Fruit fly (Drosophila melanogaster): ENCODE measurements around the gene CG33483.

Gene CG33483

dm6 chr3R:30909840-30910239 lies 7.9 kb upstream of the CG33483 start:
- TF ChIP-seq CG8478 (optimal IDR thresholded peaks at IDR 0.05), result no peak

- no peak for TF ChIP-seq CG8478 (optimal IDR thresholded peaks at IDR 0.05)
- TF ChIP-seq CTCF (optimal IDR thresholded peaks at IDR 0.05), result no peak
Observed at dm6 chr3R:30909032-30909431, 7.1 kb upstream of the CG33483 start.

- TF ChIP-seq CTCF (optimal IDR thresholded peaks at IDR 0.05) (no peak), CG8478 (optimal IDR thresholded peaks at IDR 0.05) (no peak)
Observed at dm6 chr3R:30903994-30904393, 2.0 kb upstream of the CG33483 start.

dm6 chr3R:30893738-30894137 lies 8.2 kb downstream of the CG33483 start, which contains the start of gene Cyp4c3:
Gene Cyp4c3, plus strand, starts transcription at chr3R:30894038.
- TF ChIP-seq CG8478 (optimal IDR thresholded peaks at IDR 0.05), result no peak
- no peak for TF ChIP-seq CTCF (optimal IDR thresholded peaks at IDR 0.05)

- TF ChIP-seq CG8478 (optimal IDR thresholded peaks at IDR 0.05) (no peak), CTCF (optimal IDR thresholded peaks at IDR 0.05) (no peak)
Observed at dm6 chr3R:30890045-30890444, 11.9 kb downstream of the CG33483 start.

- TF ChIP-seq CTCF (optimal IDR thresholded peaks at IDR 0.05), result peak; percentile 68 to 69
- no peak for TF ChIP-seq CG8478 (optimal IDR thresholded peaks at IDR 0.05)
Observed at dm6 chr3R:30888550-30889259, 13.3 kb downstream of the CG33483 start, which contains the start of gene Sap-r. Gene Sap-r, minus strand, starts transcription at chr3R:30889062.

- TF ChIP-seq CG8478 (optimal IDR thresholded peaks at IDR 0.05), result no peak
- no peak for TF ChIP-seq CTCF (optimal IDR thresholded peaks at IDR 0.05)
Observed at dm6 chr3R:30887711-30888549, 14.0 kb downstream of the CG33483 start.

- TF ChIP-seq CTCF (optimal IDR thresholded peaks at IDR 0.05) (no peak), CG8478 (optimal IDR thresholded peaks at IDR 0.05) (no peak)
Observed at dm6 chr3R:30887302-30887701, 14.7 kb downstream of the CG33483 start.

- TF ChIP-seq CG8478 (optimal IDR thresholded peaks at IDR 0.05), result no peak
- TF ChIP-seq CTCF (optimal IDR thresholded peaks at IDR 0.05), result no peak
Observed at dm6 chr3R:30886850-30887249, 15.1 kb downstream of the CG33483 start.

- TF ChIP-seq CG8478 (optimal IDR thresholded peaks at IDR 0.05) (no peak), CTCF (optimal IDR thresholded peaks at IDR 0.05) (no peak)
Observed at dm6 chr3R:30883403-30883802, 18.6 kb downstream of the CG33483 start, which contains the start of gene CG15547. Gene CG15547, minus strand, starts transcription at chr3R:30883503.

dm6 chr3R:30880894-30881293 lies 21.1 kb downstream of the CG33483 start, which contains the start of gene CG12071:
Gene CG12071, minus strand, starts transcription at chr3R:30881027.
- no peak for TF ChIP-seq CG8478 (optimal IDR thresholded peaks at IDR 0.05)
- no peak for TF ChIP-seq CTCF (optimal IDR thresholded peaks at IDR 0.05)

- TF ChIP-seq CTCF (optimal IDR thresholded peaks at IDR 0.05) (no peak), CG8478 (optimal IDR thresholded peaks at IDR 0.05) (no peak)
Observed at dm6 chr3R:30880024-30880423, 21.9 kb downstream of the CG33483 start.

- no peak for TF ChIP-seq CG8478 (optimal IDR thresholded peaks at IDR 0.05)
- TF ChIP-seq CTCF (optimal IDR thresholded peaks at IDR 0.05), result no peak
Observed at dm6 chr3R:30878105-30878504, 23.9 kb downstream of the CG33483 start.

dm6 chr3R:30876136-30876683 lies 25.8 kb downstream of the CG33483 start, which contains the start of gene CG15546:
Gene CG15546, minus strand, starts transcription at chr3R:30876186.
- TF ChIP-seq CTCF (optimal IDR thresholded peaks at IDR 0.05), result no peak

- TF ChIP-seq CTCF (optimal IDR thresholded peaks at IDR 0.05) (no peak), CG8478 (optimal IDR thresholded peaks at IDR 0.05) (no peak)
Observed at dm6 chr3R:30874679-30875078, 27.3 kb downstream of the CG33483 start.
